Worm (Caenorhabditis elegans) whole organism, late embryonic: ENCODE data around the gene osm-11.

Experiments
- K02D7.2 ChIP-seq: sonication (generic microtip); optimal IDR thresholded peaks from 2 replicates; lab custom pipeline; 2017; ENCODE audit warnings: mild to moderate bottlenecking, missing genetic modification characterization, missing compliant biosample characterization
- ama-1 ChIP-seq: fragments of 150-350 bp; optimal IDR thresholded peaks from 2 replicates; lab custom pipeline; 2014
- ceh-18 ChIP-seq: sonication (generic microtip); optimal IDR thresholded peaks from 2 replicates; lab custom pipeline; 2016; ENCODE audit warnings: missing genetic modification characterization, missing compliant biosample characterization
- elt-2 ChIP-seq: sonication (generic microtip); optimal IDR thresholded peaks from 2 replicates; lab custom pipeline; 2016; ENCODE audit warnings: missing genetic modification reagents, missing genetic modification characterization, missing compliant biosample characterization
- lin-11 ChIP-seq: fragments of 200-800 bp; sonication (Bioruptor generic); optimal IDR thresholded peaks from 2 replicates; lab custom pipeline; 2018; ENCODE audit warnings: mild to moderate bottlenecking, missing genetic modification characterization, missing compliant biosample characterization
- nfya-1 ChIP-seq: sonication (generic microtip); optimal IDR thresholded peaks from 2 replicates; lab custom pipeline; 2017; ENCODE audit warnings: missing genetic modification characterization, mild to moderate bottlenecking, missing compliant biosample characterization, antibody characterized with exemption, moderate library complexity
- pax-1 ChIP-seq: fragments of 150-350 bp; optimal IDR thresholded peaks from 2 replicates; lab custom pipeline; 2014; ENCODE audit warnings: missing biosample characterization, missing genetic modification characterization
- pqm-1 ChIP-seq: sonication (generic microtip); optimal IDR thresholded peaks from 2 replicates; lab custom pipeline; 2016; ENCODE audit warnings: missing genetic modification characterization, missing compliant biosample characterization
- ttx-3 ChIP-seq: sonication (generic microtip); optimal IDR thresholded peaks from 2 replicates; lab custom pipeline; 2016; ENCODE audit warnings: missing genetic modification reagents, missing genetic modification characterization, missing compliant biosample characterization
- unc-86 ChIP-seq: sonication (generic microtip); optimal IDR thresholded peaks from 2 replicates; lab custom pipeline; 2016; ENCODE audit warnings: missing genetic modification characterization, missing compliant biosample characterization

DNA sequence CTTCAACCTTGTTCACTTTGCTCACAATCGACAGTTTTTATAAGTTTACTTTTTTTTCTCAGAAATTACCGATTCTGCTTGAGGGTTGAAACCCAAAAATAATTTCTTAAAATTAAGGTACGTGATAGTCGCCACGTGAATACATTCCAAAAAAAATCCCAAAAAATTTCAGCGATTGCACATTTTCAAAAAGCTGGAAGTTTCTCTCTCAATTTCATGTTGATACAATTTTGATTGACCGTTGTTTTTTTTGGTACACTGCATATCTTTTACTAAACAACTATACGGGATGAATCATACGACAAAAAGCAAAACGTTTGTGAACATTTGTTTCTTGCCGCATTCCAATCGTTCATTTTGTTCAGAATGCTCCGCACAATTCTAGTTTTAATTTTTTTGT is 17.0 kb upstream of the osm-11 start, which contains the start of gene C36E6.8:
- no peak for TF ChIP-seq lin-11 (tag; lab: Kevin White, UChicago)
- TF ChIP-seq elt-2 (tag; lab: Kevin White, UChicago) = no peak
- TF ChIP-seq ttx-3 (tag; lab: Kevin White, UChicago) = no peak
- TF ChIP-seq nfya-1 = no peak
- TF ChIP-seq pax-1 (tag; lab: Kevin White, UChicago) = no peak
- TF ChIP-seq ama-1 (lab: Kevin White, UChicago) = no peak
- no peak for TF ChIP-seq unc-86
- TF ChIP-seq K02D7.2 (tag; lab: Kevin White, UChicago) = no peak
- no peak for TF ChIP-seq ceh-18
- TF ChIP-seq pqm-1 (tag; lab: Kevin White, UChicago) = no peak
